Fruit fly (Drosophila melanogaster) whole organism, prepupa: ENCODE measurements around the gene kibra.
A peak's percentile ranks its signal among the peaks of the same experiment; 100 is the strongest.

ENCODE experiments used
- Blimp-1 ChIP-seq: fragments of 200-800 bp; sonication (Bioruptor generic); optimal IDR thresholded peaks from 3 replicates; lab custom pipeline; 2017; ENCODE audit warnings: missing biosample characterization, missing genetic modification characterization, mild to moderate bottlenecking, moderate library complexity, missing genetic modification reagents
- CG10631 ChIP-seq: fragments of 200-800 bp; sonication (Bioruptor generic); optimal IDR thresholded peaks from 2 replicates; lab custom pipeline; 2016; ENCODE audit warnings: missing biosample characterization, missing genetic modification characterization
- CG10669 ChIP-seq: fragments of 200-800 bp; sonication (Bioruptor generic); optimal IDR thresholded peaks from 3 replicates; lab custom pipeline; 2018; ENCODE audit warnings: missing biosample characterization, mild to moderate bottlenecking, missing genetic modification characterization, moderate library complexity
- CG11762 ChIP-seq: fragments of 200-800 bp; sonication (Bioruptor generic); optimal IDR thresholded peaks from 3 replicates; lab custom pipeline; 2016; ENCODE audit warnings: missing biosample characterization, missing genetic modification characterization; ENCODE audit not compliant: insufficient read depth
- CG11902 ChIP-seq: fragments of 200-800 bp; sonication (Bioruptor generic); optimal IDR thresholded peaks from 3 replicates; lab custom pipeline; 2016; ENCODE audit warnings: missing biosample characterization, missing genetic modification characterization
- CG15336 ChIP-seq: fragments of 200-800 bp; sonication (Bioruptor generic); IDR thresholded peaks from 2 replicates; pipeline ENCODE4 v1.3.6; 2022; ENCODE audit warnings: missing biosample characterization, missing genetic modification characterization
- CG3032 ChIP-seq: fragments of 200-800 bp; optimal IDR thresholded peaks from 2 replicates; lab custom pipeline; 2019; ENCODE audit warnings: missing biosample characterization, mild to moderate bottlenecking, missing genetic modification characterization, moderate library complexity
- CG31627 ChIP-seq: fragments of 200-800 bp; sonication (Bioruptor generic); optimal IDR thresholded peaks from 3 replicates; lab custom pipeline; 2016; ENCODE audit warnings: missing biosample characterization, missing genetic modification characterization
- CG32006 ChIP-seq: fragments of 200-800 bp; sonication (Bioruptor generic); optimal IDR thresholded peaks from 3 replicates; lab custom pipeline; 2017; ENCODE audit warnings: missing biosample characterization, mild to moderate bottlenecking, missing genetic modification characterization
- CG34406 ChIP-seq: fragments of 200-800 bp; sonication (Bioruptor generic); optimal IDR thresholded peaks from 3 replicates; lab custom pipeline; 2016; ENCODE audit warnings: missing biosample characterization, missing genetic modification characterization
- CG3919 ChIP-seq: fragments of 200-800 bp; sonication (Bioruptor generic); optimal IDR thresholded peaks from 3 replicates; lab custom pipeline; 2016; ENCODE audit warnings: missing biosample characterization, missing genetic modification characterization
- CG4318 ChIP-seq: fragments of 200-800 bp; sonication (Bioruptor generic); optimal IDR thresholded peaks from 3 replicates; lab custom pipeline; 2017; ENCODE audit warnings: missing biosample characterization, mild to moderate bottlenecking, missing genetic modification characterization
- CG6163 ChIP-seq: fragments of 200-800 bp; sonication (Bioruptor generic); IDR thresholded peaks from 3 replicates; pipeline ENCODE4 v1.3.6; 2022; ENCODE audit warnings: missing biosample characterization, missing genetic modification characterization
- CG6276 ChIP-seq: fragments of 200-800 bp; sonication (Bioruptor generic); optimal IDR thresholded peaks from 2 replicates; lab custom pipeline; 2017; ENCODE audit warnings: missing biosample characterization, mild to moderate bottlenecking, missing genetic modification characterization
- CG6792 ChIP-seq: fragments of 200-800 bp; sonication (Bioruptor generic); optimal IDR thresholded peaks from 3 replicates; lab custom pipeline; 2016; ENCODE audit warnings: missing biosample characterization, missing genetic modification characterization
- CG7368 ChIP-seq: fragments of 200-800 bp; sonication (Bioruptor generic); optimal IDR thresholded peaks from 3 replicates; lab custom pipeline; 2016; ENCODE audit warnings: missing biosample characterization, missing genetic modification characterization
- CG8319 ChIP-seq: fragments of 200-800 bp; sonication (Bioruptor generic); optimal IDR thresholded peaks from 3 replicates; lab custom pipeline; 2016; ENCODE audit warnings: missing biosample characterization, missing genetic modification characterization
- CG8632 ChIP-seq: fragments of 200-800 bp; sonication (Bioruptor generic); optimal IDR thresholded peaks from 3 replicates; lab custom pipeline; 2016; ENCODE audit warnings: missing biosample characterization, missing genetic modification characterization
- CG9139 ChIP-seq: fragments of 200-800 bp; sonication (Bioruptor generic); optimal IDR thresholded peaks from 3 replicates; lab custom pipeline; 2017; ENCODE audit warnings: missing biosample characterization, mild to moderate bottlenecking, missing genetic modification characterization
- Eip93F ChIP-seq: fragments of 200-800 bp; sonication (Bioruptor generic); optimal IDR thresholded peaks from 2 replicates; lab custom pipeline; 2016; ENCODE audit warnings: missing biosample characterization, mild to moderate bottlenecking, missing genetic modification characterization
- Ets21C ChIP-seq: fragments of 200-800 bp; sonication (Bioruptor generic); optimal IDR thresholded peaks from 3 replicates; lab custom pipeline; 2016; ENCODE audit warnings: missing biosample characterization, missing genetic modification characterization
- Ets96B ChIP-seq: fragments of 200-800 bp; optimal IDR thresholded peaks from 2 replicates; lab custom pipeline; 2019; ENCODE audit warnings: missing biosample characterization, mild to moderate bottlenecking, missing genetic modification characterization, moderate library complexity
- Gug ChIP-seq: fragments of 200-800 bp; sonication (Bioruptor generic); IDR thresholded peaks from 2 replicates; pipeline ENCODE4 v1.3.6; 2022; ENCODE audit warnings: missing biosample characterization, missing genetic modification characterization
- Hr39 ChIP-seq: fragments of 200-800 bp; sonication (Bioruptor generic); optimal IDR thresholded peaks from 2 replicates; lab custom pipeline; 2016; ENCODE audit warnings: missing biosample characterization, missing genetic modification characterization
- Hr4 ChIP-seq: fragments of 200-800 bp; sonication (Bioruptor generic); optimal IDR thresholded peaks from 3 replicates; lab custom pipeline; 2016; ENCODE audit warnings: missing biosample characterization, missing genetic modification characterization
- Lpt ChIP-seq: fragments of 200-800 bp; sonication (Bioruptor generic); optimal IDR thresholded peaks from 3 replicates; lab custom pipeline; 2016; ENCODE audit warnings: missing biosample characterization, missing genetic modification characterization
- Met ChIP-seq: fragments of 200-800 bp; sonication (Bioruptor generic); optimal IDR thresholded peaks from 3 replicates; lab custom pipeline; 2016; ENCODE audit warnings: missing biosample characterization, missing genetic modification characterization
- Smox ChIP-seq: fragments of 200-800 bp; sonication (Bioruptor generic); optimal IDR thresholded peaks from 3 replicates; lab custom pipeline; 2016; ENCODE audit warnings: missing biosample characterization, missing genetic modification characterization
- Sox102F ChIP-seq: fragments of 200-800 bp; sonication (Bioruptor generic); optimal IDR thresholded peaks from 2 replicates; lab custom pipeline; 2016; ENCODE audit warnings: missing biosample characterization, mild to moderate bottlenecking, missing genetic modification characterization
- Sox14 ChIP-seq: fragments of 200-800 bp; sonication (Bioruptor generic); optimal IDR thresholded peaks from 3 replicates; lab custom pipeline; 2016; ENCODE audit warnings: missing biosample characterization, missing genetic modification characterization
- Sox15 ChIP-seq: fragments of 200-800 bp; sonication (Bioruptor generic); optimal IDR thresholded peaks from 3 replicates; lab custom pipeline; 2016; ENCODE audit warnings: missing biosample characterization, missing genetic modification characterization
- achi ChIP-seq: fragments of 200-800 bp; sonication (Bioruptor generic); optimal IDR thresholded peaks from 3 replicates; lab custom pipeline; 2016; ENCODE audit warnings: missing biosample characterization, missing genetic modification characterization
- acj6 ChIP-seq: fragments of 200-800 bp; sonication (Bioruptor generic); optimal IDR thresholded peaks from 3 replicates; lab custom pipeline; 2016; ENCODE audit warnings: missing biosample characterization, missing genetic modification characterization
- cyc ChIP-seq: fragments of 200-800 bp; sonication (Bioruptor generic); optimal IDR thresholded peaks from 3 replicates; lab custom pipeline; 2016; ENCODE audit warnings: missing biosample characterization, missing genetic modification characterization
- dac ChIP-seq: fragments of 200-800 bp; sonication (Bioruptor generic); optimal IDR thresholded peaks from 2 replicates; lab custom pipeline; 2017; ENCODE audit warnings: missing biosample characterization, mild to moderate bottlenecking, missing genetic modification characterization
- esn ChIP-seq: fragments of 200-800 bp; sonication (Bioruptor generic); optimal IDR thresholded peaks from 2 replicates; lab custom pipeline; 2016; ENCODE audit warnings: missing biosample characterization, mild to moderate bottlenecking, missing genetic modification characterization, moderate library complexity
- fd59A ChIP-seq: fragments of 200-800 bp; sonication (Bioruptor generic); optimal IDR thresholded peaks from 2 replicates; lab custom pipeline; 2017; ENCODE audit warnings: missing biosample characterization, mild to moderate bottlenecking, missing genetic modification characterization, missing genetic modification reagents
- fd85E ChIP-seq: fragments of 200-800 bp; sonication (Bioruptor generic); optimal IDR thresholded peaks from 3 replicates; lab custom pipeline; 2016; ENCODE audit warnings: missing biosample characterization, missing genetic modification characterization
- fkh ChIP-seq: fragments of 200-800 bp; sonication (Bioruptor generic); optimal IDR thresholded peaks from 3 replicates; lab custom pipeline; 2017; ENCODE audit warnings: missing biosample characterization, mild to moderate bottlenecking, missing genetic modification characterization, moderate library complexity
- lz ChIP-seq: fragments of 200-800 bp; sonication (Bioruptor generic); optimal IDR thresholded peaks from 3 replicates; lab custom pipeline; 2016; ENCODE audit warnings: missing biosample characterization, missing genetic modification characterization
- pdm3 ChIP-seq: fragments of 200-800 bp; sonication (Bioruptor generic); optimal IDR thresholded peaks from 3 replicates; lab custom pipeline; 2016; ENCODE audit warnings: missing biosample characterization, missing genetic modification characterization
- salr ChIP-seq, 2 experiments: fragments of 200-800 bp; sonication (Bioruptor generic); optimal IDR thresholded peaks; 3 replicates each; lab custom pipeline; 2016 to 2018; ENCODE audit warnings: missing biosample characterization in 2 of 2, missing genetic modification characterization in 2 of 2, mild to moderate bottlenecking in 1 of 2
- spab ChIP-seq: fragments of 200-800 bp; sonication (Bioruptor generic); optimal IDR thresholded peaks from 2 replicates; lab custom pipeline; 2017; ENCODE audit warnings: missing biosample characterization, mild to moderate bottlenecking, missing genetic modification characterization, missing genetic modification reagents
- ss ChIP-seq, 2 experiments: fragments of 200-800 bp; sonication (Bioruptor generic); optimal IDR thresholded peaks; 2 replicates in 1 of 2; 3 replicates in 1 of 2; lab custom pipeline; 2017 to 2018; ENCODE audit warnings: mild to moderate bottlenecking in 2 of 2, missing biosample characterization in 2 of 2, missing genetic modification characterization in 2 of 2, moderate library complexity in 1 of 2
- svp ChIP-seq: fragments of 200-800 bp; sonication (Bioruptor generic); peaks from one replicate; lab custom pipeline; 2016; ENCODE audit warnings: missing biosample characterization, missing genetic modification characterization
- topi ChIP-seq: fragments of 200-800 bp; sonication (Bioruptor generic); optimal IDR thresholded peaks from 3 replicates; lab custom pipeline; 2016; ENCODE audit warnings: missing biosample characterization, missing genetic modification characterization
- vri ChIP-seq: fragments of 200-800 bp; sonication (Bioruptor generic); optimal IDR thresholded peaks from 3 replicates; lab custom pipeline; 2016; ENCODE audit warnings: missing biosample characterization, mild to moderate bottlenecking, missing genetic modification characterization

The kibra gene

dm6 chr3R:14741192-14741915 lies 17.3 kb upstream of the kibra start, which contains the start of the genes eff and jvl (continued):
- no peak for TF ChIP-seq CG6163 (GFP tag; lab: Robert Waterston, UW)
- peak; percentile 64 for TF ChIP-seq esn (GFP tag; lab: Kevin White, UChicago)
- no peak for TF ChIP-seq CG11902 (GFP tag; lab: Kevin White, UChicago)
- peak; percentile 29 for TF ChIP-seq cyc
- TF ChIP-seq dac: no peak
- TF ChIP-seq CG6276: no peak
- TF ChIP-seq CG10631 (GFP tag; lab: Kevin White, UChicago): peak; percentile 22
- TF ChIP-seq CG11762: no peak
- TF ChIP-seq Eip93F (GFP tag; lab: Kevin White, UChicago): peak; percentile 18
- no peak for TF ChIP-seq CG34406 (GFP tag; lab: Kevin White, UChicago)
- peak; percentile 44 for TF ChIP-seq CG31627 (GFP tag; lab: Kevin White, UChicago)
- no peak for TF ChIP-seq CG8319
- TF ChIP-seq svp (GFP tag; lab: Kevin White, UChicago): peak; percentile 87
- TF ChIP-seq Blimp-1 (GFP tag; lab: Kevin White, UChicago): no peak
- TF ChIP-seq acj6: peak; percentile 39
- no peak for TF ChIP-seq salr (GFP tag; optimal IDR thresholded peaks at IDR 0.05; lab: Kevin White, UChicago)
- TF ChIP-seq fd59A (GFP tag; lab: Kevin White, UChicago): no peak
- peak; percentile 50 for TF ChIP-seq Hr4
- peak; percentile 33 for TF ChIP-seq Hr39 (GFP tag; lab: Kevin White, UChicago)
- TF ChIP-seq, all 60 proteins: peak for 23

- TF ChIP-seq Blimp-1 (GFP tag; lab: Kevin White, UChicago) (no peak), fkh (GFP tag; lab: Kevin White, UChicago) (no peak), CG31627 (GFP tag; lab: Kevin White, UChicago) (peak; percentile 70), Ets96B (tag; lab: Kevin White, UChicago) (peak; percentile 7), Met (GFP tag; lab: Kevin White, UChicago) (peak; percentile 50), CG3032 (tag; lab: Kevin White, UChicago) (peak; percentile 34), lz (GFP tag; lab: Kevin White, UChicago) (peak; percentile 62), CG4318 (GFP tag; lab: Kevin White, UChicago) (no peak), spab (GFP tag; lab: Kevin White, UChicago) (peak; percentile 14), vri (peak; percentile 68), Smox (GFP tag; lab: Kevin White, UChicago) (peak; percentile 34), CG6163 (GFP tag; lab: Robert Waterston, UW) (peak; percentile 77), CG15336 (peak; percentile 33; the same call in 1 of the 2 replicates), Sox102F (GFP tag; lab: Kevin White, UChicago) (peak; percentile 20), topi (GFP tag; lab: Kevin White, UChicago) (peak; percentile 51), ss (GFP tag; optimal IDR thresholded peaks at IDR 0.05; lab: Kevin White, UChicago) (peak; percentile 55 to 63), Sox15 (no peak), CG10669 (GFP tag; lab: Kevin White, UChicago) (no peak), CG6792 (peak; percentile 18), fd85E (GFP tag; lab: Kevin White, UChicago) (peak; percentile 19), CG7368 (GFP tag; lab: Kevin White, UChicago) (peak; percentile 51), esn (GFP tag; lab: Kevin White, UChicago) (peak; percentile 38), CG6276 (no peak), CG3919 (peak; percentile 58), Ets21C (GFP tag; lab: Kevin White, UChicago) (no peak), achi (GFP tag; lab: Kevin White, UChicago) (peak; percentile 40), svp (GFP tag; lab: Kevin White, UChicago) (peak; percentile 88), pdm3 (peak; percentile 53), Gug (no peak), CG9139 (GFP tag; lab: Kevin White, UChicago) (peak; percentile 65), CG11762 (no peak), Sox14 (peak; percentile 73), Lpt (peak; percentile 11), CG11902 (GFP tag; lab: Kevin White, UChicago) (no peak), CG10631 (GFP tag; lab: Kevin White, UChicago) (peak; percentile 56), CG8632 (GFP tag; lab: Kevin White, UChicago) (no peak), Eip93F (GFP tag; lab: Kevin White, UChicago) (peak; percentile 12), CG32006 (GFP tag; lab: Kevin White, UChicago) (peak; percentile 37)
These were observed 16.7 kb upstream of the kibra start for dm6 chr3R:14740658-14741191.
